Fruit fly (Drosophila melanogaster) whole organism, prepupa: ENCODE measurements around the gene CG43897.

ENCODE experiments used
- CG16779 ChIP-seq: fragments of 200-800 bp; sonication (Bioruptor generic); optimal IDR thresholded peaks from 3 replicates; lab custom pipeline; 2017; ENCODE audit warnings: missing biosample characterization, mild to moderate bottlenecking, missing genetic modification characterization
- CG34406 ChIP-seq: fragments of 200-800 bp; sonication (Bioruptor generic); optimal IDR thresholded peaks from 3 replicates; lab custom pipeline; 2016; ENCODE audit warnings: missing biosample characterization, missing genetic modification characterization
- CG8319 ChIP-seq: fragments of 200-800 bp; sonication (Bioruptor generic); optimal IDR thresholded peaks from 3 replicates; lab custom pipeline; 2016; ENCODE audit warnings: missing biosample characterization, missing genetic modification characterization
- Lpt ChIP-seq: fragments of 200-800 bp; sonication (Bioruptor generic); optimal IDR thresholded peaks from 3 replicates; lab custom pipeline; 2016; ENCODE audit warnings: missing biosample characterization, missing genetic modification characterization
- net ChIP-seq: fragments of 200-800 bp; sonication (Bioruptor generic); optimal IDR thresholded peaks from 3 replicates; lab custom pipeline; 2016; ENCODE audit warnings: missing biosample characterization, missing genetic modification characterization
- salr ChIP-seq, 2 experiments: fragments of 200-800 bp; sonication (Bioruptor generic); optimal IDR thresholded peaks; 3 replicates each; lab custom pipeline; 2016 to 2018; ENCODE audit warnings: missing biosample characterization in 2 of 2, missing genetic modification characterization in 2 of 2, mild to moderate bottlenecking in 1 of 2

DNA sequence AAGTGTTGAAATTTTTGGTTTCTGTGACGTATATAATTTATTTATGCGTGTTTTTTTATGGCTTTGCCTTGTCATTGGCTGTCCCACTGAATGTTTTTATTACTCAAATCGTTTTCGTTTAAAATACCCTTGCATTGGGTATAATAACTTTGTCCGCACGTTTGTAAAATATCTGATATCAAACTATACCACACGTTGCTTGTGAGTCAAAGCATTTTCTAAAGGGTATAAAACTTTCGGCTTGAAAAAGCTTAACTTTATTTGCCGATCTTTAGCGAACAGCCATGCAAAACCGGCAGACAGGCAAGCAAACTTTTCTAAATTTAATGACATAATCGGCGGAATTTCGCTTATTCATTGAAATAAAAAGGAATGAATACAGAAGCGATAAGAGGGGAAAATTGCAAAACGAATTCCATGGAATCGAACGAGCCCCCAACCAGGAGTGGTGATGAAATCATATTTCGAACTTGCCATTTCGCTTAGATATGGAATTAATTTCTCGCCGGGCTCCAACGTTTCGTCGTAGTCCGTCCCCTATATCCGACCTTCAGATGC is 33.9 kb downstream of the CG43897 start:
- TF ChIP-seq Lpt (GFP tag; lab: Kevin White, UChicago) (no peak), net (GFP tag; lab: Kevin White, UChicago) (no peak), CG8319 (GFP tag; lab: Kevin White, UChicago) (no peak), CG34406 (GFP tag; lab: Kevin White, UChicago) (no peak), CG16779 (tag; lab: Kevin White, UChicago) (no peak), salr (GFP tag; optimal IDR thresholded peaks at IDR 0.05; lab: Kevin White, UChicago) (no peak)
